Fruit fly (Drosophila melanogaster) whole organism, larva: ENCODE data around the gene MED11.

ENCODE experiments used
- noc ChIP-seq: fragments of 200-800 bp; sonication (Bioruptor generic); optimal IDR thresholded peaks from 3 replicates; lab custom pipeline; 2019; ENCODE audit warnings: missing biosample characterization, mild to moderate bottlenecking, missing genetic modification characterization, moderate library complexity

MED11 gene

DNA sequence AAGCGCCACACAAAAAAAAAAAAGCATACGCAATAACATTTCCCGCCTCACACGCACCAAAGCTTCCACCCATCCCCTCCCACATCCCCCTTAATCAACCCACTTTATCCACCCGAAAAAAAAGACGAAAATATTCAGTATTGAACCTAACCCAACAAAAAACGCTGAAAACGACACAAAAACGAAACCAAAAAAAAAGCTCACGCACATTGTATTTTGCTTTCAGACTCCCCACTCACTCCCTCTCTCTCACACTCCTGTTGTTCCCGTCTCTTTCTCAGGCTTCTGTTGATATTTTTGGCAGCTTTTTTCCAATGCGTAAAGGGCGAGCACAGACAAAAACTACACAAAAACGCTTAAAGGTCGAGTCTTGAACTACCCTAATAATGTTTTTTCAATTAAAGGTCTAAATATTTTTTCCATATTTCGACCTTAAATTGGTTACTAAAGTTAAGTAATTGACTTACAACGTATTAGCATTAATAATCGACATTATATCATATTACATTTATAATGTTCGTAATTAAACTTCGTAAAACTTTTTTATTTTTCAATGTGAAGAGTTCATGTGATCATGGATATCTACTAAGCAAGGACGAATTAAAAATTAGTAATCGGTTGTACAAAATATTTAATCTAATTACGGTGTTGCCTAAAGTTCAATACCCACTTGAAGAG, 40.9 kb downstream of the MED11 start:
- peak; percentile 65 for TF ChIP-seq noc

DNA sequence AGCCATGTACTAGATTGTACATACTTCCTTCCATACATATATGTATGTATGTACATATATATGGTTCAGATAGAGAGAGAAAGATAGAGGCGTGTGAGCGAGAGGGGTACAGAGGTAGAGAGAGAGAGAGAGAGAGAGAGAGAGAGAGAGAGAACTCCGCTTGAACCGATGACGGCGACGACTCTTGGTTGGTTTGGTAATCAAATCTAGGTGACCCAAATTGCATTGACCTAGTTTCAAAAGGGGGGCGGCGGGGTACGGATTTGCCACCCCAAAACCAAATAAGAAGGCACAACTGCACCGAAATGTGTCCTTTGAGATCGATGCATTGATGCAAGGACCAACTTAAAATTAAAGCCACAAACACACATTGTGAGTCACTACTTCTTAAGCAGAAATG, 42.2 kb downstream of the MED11 start:
- no peak for TF ChIP-seq noc

DNA sequence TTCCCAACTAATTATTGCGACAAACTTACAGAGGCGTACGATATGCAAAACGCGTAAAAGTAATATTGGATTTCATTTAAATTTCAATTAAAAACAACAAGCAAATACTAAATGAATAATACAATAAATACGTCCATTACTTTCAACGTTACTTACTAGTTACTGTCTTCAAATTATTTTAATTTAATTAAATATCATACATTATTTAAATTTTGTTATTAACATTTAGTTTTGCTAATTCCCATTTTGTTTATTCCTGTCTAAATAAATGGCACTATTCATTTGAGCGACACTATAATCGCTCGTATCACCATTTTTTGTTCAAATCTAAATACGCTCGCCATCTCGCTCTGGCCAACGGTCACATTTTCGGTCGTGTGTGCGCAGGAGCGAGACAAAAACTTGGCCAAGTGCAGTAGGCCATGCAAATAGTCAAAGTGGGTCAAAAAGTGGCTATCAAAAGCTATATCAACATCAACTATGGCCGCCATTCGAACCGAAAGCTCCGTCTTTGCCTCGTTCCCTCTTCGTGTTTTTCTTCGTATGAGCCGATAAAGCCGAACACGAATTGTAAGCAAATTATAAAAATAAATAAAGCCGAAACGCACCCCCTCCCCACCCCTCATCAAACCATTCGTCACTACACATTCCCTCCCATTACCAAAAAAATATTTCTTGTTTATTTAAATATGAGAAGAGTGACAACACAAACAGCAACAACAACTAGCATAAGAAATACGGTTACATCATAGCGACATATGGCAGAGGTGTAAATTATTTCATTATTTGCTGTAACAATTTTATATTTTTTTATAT, 43.8 kb downstream of the MED11 start:
- peak; percentile 64 for TF ChIP-seq noc

DNA sequence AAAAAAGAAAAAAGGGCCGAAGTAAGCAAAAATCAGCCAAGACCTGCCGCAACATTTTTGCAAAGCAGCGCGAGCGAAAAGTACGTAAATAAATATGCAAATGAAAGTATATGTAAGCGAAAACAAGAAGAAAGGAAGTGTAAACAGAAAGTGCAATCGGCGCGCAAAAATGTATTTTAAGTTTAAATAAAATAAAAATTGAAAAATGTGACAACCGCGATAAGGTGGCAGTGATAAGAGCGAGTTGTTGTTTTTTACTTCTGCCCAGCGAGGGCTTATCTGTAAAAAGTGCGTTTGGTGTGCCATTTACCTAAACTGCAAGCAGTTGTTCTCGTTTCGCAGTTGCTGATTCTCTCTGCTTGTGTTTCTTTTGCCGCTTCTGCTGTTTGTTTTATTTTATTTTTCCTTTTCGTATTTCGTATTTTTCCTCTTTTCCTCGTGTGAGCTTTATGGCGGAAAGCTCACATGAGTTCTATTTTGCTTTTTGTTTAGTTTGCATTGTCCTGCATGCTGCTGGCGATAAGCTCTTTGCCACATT, 45.0 kb downstream of the MED11 start:
- TF ChIP-seq noc = no peak

DNA sequence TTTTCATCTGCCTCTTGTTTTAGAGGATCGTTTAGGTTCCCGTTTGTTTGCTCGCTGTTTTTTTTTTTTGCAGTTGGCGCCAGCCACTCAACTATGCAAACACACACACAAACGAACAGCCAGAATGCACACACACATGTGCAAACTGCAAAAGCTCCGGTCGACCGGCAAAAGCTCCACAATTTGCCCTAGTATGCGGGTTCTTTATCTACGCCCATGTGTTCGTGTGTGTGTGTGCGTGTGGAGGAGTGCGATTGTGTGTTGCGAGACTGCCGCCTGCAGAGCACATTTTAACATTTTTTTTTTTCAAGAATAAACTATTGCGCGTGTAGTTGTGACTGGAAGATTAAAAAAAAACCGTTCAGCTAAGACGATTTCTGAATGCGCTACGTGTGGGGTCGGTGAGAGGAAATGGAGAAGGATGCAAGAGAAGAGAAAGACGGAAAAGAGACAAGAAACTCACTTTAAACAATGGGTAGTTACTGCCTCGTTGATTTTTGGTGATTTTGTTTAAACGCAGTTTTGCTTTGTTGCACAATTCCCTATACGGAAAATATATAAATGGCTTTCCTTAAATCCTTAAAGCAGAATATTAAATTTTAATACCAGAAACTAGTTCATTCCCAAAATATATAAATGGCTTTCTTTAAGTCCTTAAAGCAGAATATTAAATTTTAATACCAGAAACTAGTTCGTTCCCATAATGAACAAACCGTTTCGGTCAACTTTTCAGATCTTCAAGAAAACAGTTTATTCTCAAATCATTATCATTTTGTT, 45.8 kb downstream of the MED11 start:
- peak; percentile 39 for TF ChIP-seq noc

DNA sequence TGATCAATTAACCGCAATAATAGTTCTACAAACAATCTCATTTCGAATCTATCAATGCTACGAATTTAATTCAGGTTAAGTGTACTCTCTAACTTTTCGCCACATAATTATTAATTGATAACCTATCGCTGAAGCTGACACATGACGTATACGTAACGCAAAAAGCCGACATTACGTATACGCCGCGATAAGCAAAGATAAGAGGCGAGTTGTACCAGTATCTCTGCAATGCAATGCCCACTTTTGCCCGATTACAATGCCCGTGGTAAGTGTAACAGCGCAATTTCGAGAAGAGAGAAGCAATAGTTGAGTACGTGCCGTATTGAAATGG, 46.3 kb downstream of the MED11 start:
- TF ChIP-seq noc = no peak

DNA sequence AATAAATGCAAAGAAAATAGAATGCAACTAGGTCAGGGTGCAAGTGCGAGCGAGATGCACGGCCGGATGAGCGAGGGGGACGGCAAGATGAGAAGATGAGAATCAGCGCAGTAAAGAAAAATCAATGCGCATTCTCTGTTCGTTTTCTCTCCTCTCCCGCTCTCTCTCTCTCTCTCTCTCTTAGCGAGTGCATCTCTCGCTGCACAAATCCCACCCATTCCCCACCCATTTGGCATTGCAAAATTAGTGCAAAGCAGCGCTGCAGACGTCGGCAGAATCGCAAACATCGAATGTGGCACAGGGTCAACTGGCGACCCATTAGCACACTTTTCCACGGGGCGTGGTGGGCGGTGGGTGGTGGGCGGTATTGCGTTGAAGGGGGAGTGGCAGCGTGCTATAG, 47.2 kb downstream of the MED11 start:
- no peak for TF ChIP-seq noc

DNA sequence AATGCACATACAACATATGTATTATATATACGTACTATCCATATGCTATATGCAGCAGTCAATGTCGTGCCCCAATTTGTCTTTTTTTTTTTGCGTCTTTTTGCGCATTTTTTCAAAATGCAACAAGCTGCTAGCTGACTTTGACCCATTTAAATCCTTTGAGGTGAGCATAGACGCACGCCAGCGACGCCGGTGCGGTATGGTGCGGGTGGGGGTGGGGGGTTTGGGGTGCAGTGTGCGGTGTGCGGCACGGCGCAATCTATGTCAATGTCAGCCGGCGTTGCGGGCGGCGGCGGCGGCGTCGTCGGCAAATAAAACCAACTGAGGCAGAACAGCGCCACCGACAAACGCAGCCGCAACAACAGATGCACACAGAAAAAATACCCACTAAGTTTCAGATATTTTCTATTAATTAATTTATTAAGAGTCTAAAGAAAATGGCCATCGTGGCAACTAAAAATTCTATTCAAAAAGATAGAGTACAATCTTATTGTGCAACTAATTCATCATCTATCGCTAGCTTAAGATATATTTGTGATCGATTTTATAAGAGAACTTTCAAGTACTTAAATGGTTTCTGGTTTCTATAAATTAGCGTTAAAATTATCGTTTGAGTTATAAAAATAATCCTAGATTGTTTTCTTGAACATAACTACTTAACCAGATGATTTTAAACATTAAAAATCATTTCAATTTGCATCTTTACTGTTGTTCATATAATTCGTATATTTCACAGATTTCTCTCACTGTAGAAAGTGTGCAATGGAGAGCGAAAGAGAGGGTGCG, 49.6 kb downstream of the MED11 start:
- TF ChIP-seq noc = no peak
